Worm (Caenorhabditis elegans) whole organism, late embryonic: ENCODE data around the gene got-2.2.

Experiments used
- dmd-4 ChIP-seq: sonication (generic microtip); optimal IDR thresholded peaks from 2 replicates; lab custom pipeline; 2016; ENCODE audit warnings: borderline replicate concordance, missing genetic modification characterization, missing compliant biosample characterization
- fkh-10 ChIP-seq: fragments of 150-350 bp; optimal IDR thresholded peaks from 2 replicates; lab custom pipeline; 2014; ENCODE audit warnings: missing biosample characterization, missing genetic modification reagents, missing genetic modification characterization
- lin-11 ChIP-seq: fragments of 200-800 bp; sonication (Bioruptor generic); optimal IDR thresholded peaks from 2 replicates; lab custom pipeline; 2018; ENCODE audit warnings: mild to moderate bottlenecking, missing genetic modification characterization, missing compliant biosample characterization
- madf-2 ChIP-seq: sonication (generic microtip); optimal IDR thresholded peaks from 2 replicates; lab custom pipeline; 2017; ENCODE audit warnings: missing genetic modification characterization, missing compliant biosample characterization
- mec-3 ChIP-seq: sonication (generic microtip); optimal IDR thresholded peaks from 2 replicates; lab custom pipeline; 2016; ENCODE audit warnings: borderline replicate concordance, missing genetic modification characterization, missing compliant biosample characterization
- npax-4 ChIP-seq: sonication (generic microtip); optimal IDR thresholded peaks from 2 replicates; lab custom pipeline; 2016; ENCODE audit warnings: missing genetic modification characterization, missing compliant biosample characterization
- pax-1 ChIP-seq: fragments of 150-350 bp; optimal IDR thresholded peaks from 2 replicates; lab custom pipeline; 2014; ENCODE audit warnings: missing biosample characterization, missing genetic modification characterization
- pha-4 ChIP-seq: fragments of 150-350 bp; optimal IDR thresholded peaks from 2 replicates; lab custom pipeline; 2018; ENCODE audit warnings: missing biosample characterization, missing genetic modification reagents, missing genetic modification characterization
- rnt-1 ChIP-seq: sonication (generic microtip); optimal IDR thresholded peaks from 2 replicates; lab custom pipeline; 2016; ENCODE audit warnings: missing genetic modification characterization, missing compliant biosample characterization
- ttx-3 ChIP-seq: sonication (generic microtip); optimal IDR thresholded peaks from 2 replicates; lab custom pipeline; 2016; ENCODE audit warnings: missing genetic modification reagents, missing genetic modification characterization, missing compliant biosample characterization
- unc-86 ChIP-seq: sonication (generic microtip); optimal IDR thresholded peaks from 2 replicates; lab custom pipeline; 2016; ENCODE audit warnings: missing genetic modification characterization, missing compliant biosample characterization
- zip-5 ChIP-seq: sonication (generic microtip); optimal IDR thresholded peaks from 2 replicates; lab custom pipeline; 2016; ENCODE audit warnings: missing genetic modification characterization, missing compliant biosample characterization

- TF ChIP-seq dmd-4 (tag; lab: Kevin White, UChicago) = no peak
- TF ChIP-seq lin-11 (tag; lab: Kevin White, UChicago) = no peak
- TF ChIP-seq madf-2 (tag; lab: Kevin White, UChicago) = no peak
- no peak for TF ChIP-seq zip-5 (tag; lab: Kevin White, UChicago)
- no peak for TF ChIP-seq rnt-1 (tag; lab: Kevin White, UChicago)
- no peak for TF ChIP-seq ttx-3 (tag; lab: Kevin White, UChicago)
- no peak for TF ChIP-seq npax-4 (tag; lab: Kevin White, UChicago)
- TF ChIP-seq pax-1 (tag; lab: Kevin White, UChicago) = no peak
- TF ChIP-seq mec-3 (tag; lab: Kevin White, UChicago) = no peak
- no peak for TF ChIP-seq pha-4 (tag; lab: Kevin White, UChicago)
- TF ChIP-seq unc-86 (tag; lab: Kevin White, UChicago) = no peak
- no peak for TF ChIP-seq fkh-10 (GFP tag; lab: Kevin White, UChicago)
Measured at ce11 chrX:6259081-6259480, 18.3 kb downstream of the got-2.2 start.
